Fruit fly (Drosophila melanogaster) whole organism, embryonic: ENCODE measurements around the gene CARPB.

Experiments
- CG1832 ChIP-seq: fragments of 200-800 bp; sonication (Bioruptor generic); optimal IDR thresholded peaks from 2 replicates; lab custom pipeline; 2017; ENCODE audit warnings: missing biosample characterization, mild to moderate bottlenecking, missing genetic modification characterization, inconsistent platforms
- CG18764 ChIP-seq: fragments of 200-800 bp; sonication (Bioruptor generic); optimal IDR thresholded peaks from 3 replicates; lab custom pipeline; 2016; ENCODE audit warnings: missing biosample characterization, missing genetic modification characterization
- Dref ChIP-seq: fragments of 200-800 bp; sonication (Bioruptor generic); IDR thresholded peaks from 2 replicates; pipeline ENCODE4 v1.3.6; 2022; ENCODE audit warnings: missing biosample characterization, missing genetic modification characterization
- Gug ChIP-seq: fragments of 200-800 bp; sonication (Bioruptor generic); IDR thresholded peaks from 4 replicates; pipeline ENCODE4 v1.3.6; 2022; ENCODE audit warnings: missing biosample characterization, missing genetic modification characterization
- Hr51 ChIP-seq, 2 experiments: fragments of 200-800 bp; sonication (Bioruptor generic); optimal IDR thresholded peaks; 2 replicates in 1 of 2; 3 replicates in 1 of 2; lab custom pipeline; 2016 to 2018; ENCODE audit warnings: missing biosample characterization in 2 of 2, missing genetic modification characterization in 2 of 2, mild to moderate bottlenecking in 1 of 2, moderate library complexity in 1 of 2
- Lpt ChIP-seq: fragments of >200 bp; optimal IDR thresholded peaks from 2 replicates; lab custom pipeline; 2018; ENCODE audit warnings: missing biosample characterization, missing genetic modification characterization
- Sox102F ChIP-seq: fragments of 200-800 bp; sonication (Bioruptor generic); optimal IDR thresholded peaks from 2 replicates; lab custom pipeline; 2018; ENCODE audit warnings: missing biosample characterization, mild to moderate bottlenecking, missing genetic modification characterization, moderate library complexity
- cad ChIP-seq: fragments of >200 bp; optimal IDR thresholded peaks from 2 replicates; lab custom pipeline; 2017; ENCODE audit warnings: missing biosample characterization, missing genetic modification characterization
- chif ChIP-seq, 2 experiments: fragments of 200-800 bp; sonication (Bioruptor generic); optimal IDR thresholded peaks; 3 replicates each; lab custom pipeline; 2016; ENCODE audit warnings: missing biosample characterization in 2 of 2, missing genetic modification characterization in 2 of 2
- gcm ChIP-seq: fragments of 200-800 bp; sonication (Bioruptor generic); optimal IDR thresholded peaks from 2 replicates; lab custom pipeline; 2019; ENCODE audit warnings: missing biosample characterization, mild to moderate bottlenecking, missing genetic modification characterization, moderate library complexity
- lov ChIP-seq, 2 experiments: fragments of 200-800 bp in 1 of 2; fragments of >200 bp in 1 of 2; sonication (Bioruptor generic) in 1 of 2; IDR thresholded peaks in 1 of 2; optimal IDR thresholded peaks in 1 of 2; 2 replicates in 1 of 2; 3 replicates in 1 of 2; pipeline versions ENCODE4 v1.3.6 to Lab custom; 2017 to 2022; ENCODE audit warnings: missing biosample characterization in 1 of 2, missing genetic modification characterization in 1 of 2

DNA sequence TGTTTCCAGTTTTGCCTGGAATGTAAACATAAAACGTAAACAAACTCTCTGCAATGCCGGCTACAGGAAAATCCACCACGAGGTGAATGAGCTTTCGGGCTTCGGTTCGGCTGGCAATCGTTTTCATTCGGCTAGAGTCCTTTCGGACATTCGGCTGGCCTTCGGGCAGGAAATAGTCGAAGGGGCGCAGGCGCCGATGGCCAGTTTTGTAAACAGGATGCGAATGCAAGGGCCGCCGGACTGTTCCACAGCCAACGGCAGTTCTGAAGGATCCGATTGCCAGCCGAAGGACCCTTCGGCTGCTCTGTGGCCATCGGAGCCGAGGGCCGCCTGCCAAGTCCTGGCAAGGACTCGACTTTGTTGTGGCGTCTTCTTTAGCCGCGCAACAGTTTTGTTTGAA is 11.3 kb downstream of the CARPB start:
- TF ChIP-seq cad, result no peak
- no peak for TF ChIP-seq Lpt (GFP tag; lab: Kevin White, UChicago)
- TF ChIP-seq lov (optimal IDR thresholded peaks at IDR 0.05; lab: Kevin White, UChicago), result no peak
- no peak for TF ChIP-seq lov (GFP tag; IDR thresholded peaks at IDR 0.05; lab: Robert Waterston, UW)
- TF ChIP-seq Gug, result no peak
- no peak for TF ChIP-seq CG18764 (GFP tag; lab: Kevin White, UChicago)
- TF ChIP-seq chif (GFP tag; optimal IDR thresholded peaks at IDR 0.05; lab: Kevin White, UChicago), result no peak
- no peak for TF ChIP-seq Sox102F (GFP tag; lab: Kevin White, UChicago)
- TF ChIP-seq CG1832 (GFP tag; lab: Kevin White, UChicago), result no peak
- TF ChIP-seq Hr51 (GFP tag; optimal IDR thresholded peaks at IDR 0.05; lab: Kevin White, UChicago), result no peak
- no peak for TF ChIP-seq gcm (GFP tag; lab: Kevin White, UChicago)
- no peak for TF ChIP-seq Dref (GFP tag; lab: Robert Waterston, UW)
